Fruit fly (Drosophila melanogaster) whole organism, embryonic: ENCODE data around the gene CG14615.

Experiments used
- CG11560 ChIP-seq: fragments of 200-800 bp; sonication (Bioruptor generic); IDR thresholded peaks from 3 replicates; pipeline ENCODE4 v1.3.6; 2022; ENCODE audit warnings: missing biosample characterization, missing genetic modification characterization
- CG1233 ChIP-seq: fragments of 200-800 bp; sonication (Bioruptor generic); optimal IDR thresholded peaks from 4 replicates; lab custom pipeline; 2018; ENCODE audit warnings: missing biosample characterization, mild to moderate bottlenecking, missing genetic modification characterization
- CG12659 ChIP-seq: fragments of 200-800 bp; sonication (Bioruptor generic); optimal IDR thresholded peaks from 3 replicates; lab custom pipeline; 2017; ENCODE audit warnings: mild to moderate bottlenecking, missing biosample characterization, missing genetic modification reagents, missing genetic modification characterization
- CG12744 ChIP-seq: fragments of 200-800 bp; sonication (Bioruptor generic); optimal IDR thresholded peaks from 2 replicates; lab custom pipeline; 2016; ENCODE audit warnings: missing biosample characterization, missing genetic modification characterization
- CG12942 ChIP-seq: fragments of 200-800 bp; sonication (Bioruptor generic); optimal IDR thresholded peaks from 3 replicates; lab custom pipeline; 2016; ENCODE audit warnings: missing biosample characterization, missing genetic modification characterization
- CG13894 ChIP-seq: fragments of 200-800 bp; sonication (Bioruptor generic); optimal IDR thresholded peaks from 3 replicates; lab custom pipeline; 2018; ENCODE audit warnings: missing biosample characterization, mild to moderate bottlenecking, missing genetic modification characterization, moderate library complexity
- CG14710 ChIP-seq: fragments of 200-800 bp; sonication (Bioruptor generic); optimal IDR thresholded peaks from 3 replicates; lab custom pipeline; 2019; ENCODE audit warnings: missing biosample characterization, mild to moderate bottlenecking, missing genetic modification characterization, moderate library complexity
- CG1603 ChIP-seq: fragments of 200-800 bp; sonication (Bioruptor generic); optimal IDR thresholded peaks from 2 replicates; lab custom pipeline; 2019; ENCODE audit warnings: missing biosample characterization, mild to moderate bottlenecking, missing genetic modification characterization, moderate library complexity
- CG16815 ChIP-seq: fragments of 200-800 bp; sonication (Bioruptor generic); optimal IDR thresholded peaks from 3 replicates; lab custom pipeline; 2017; ENCODE audit warnings: missing biosample characterization, mild to moderate bottlenecking, missing genetic modification characterization
- CG18764 ChIP-seq: fragments of 200-800 bp; sonication (Bioruptor generic); optimal IDR thresholded peaks from 3 replicates; lab custom pipeline; 2016; ENCODE audit warnings: missing biosample characterization, missing genetic modification characterization
- CG2116 ChIP-seq: fragments of 200-800 bp; sonication (Bioruptor generic); optimal IDR thresholded peaks from 3 replicates; lab custom pipeline; 2018; ENCODE audit warnings: missing biosample characterization, mild to moderate bottlenecking, missing genetic modification characterization
- CG2712 ChIP-seq: fragments of 200-800 bp; optimal IDR thresholded peaks from 3 replicates; lab custom pipeline; 2019; ENCODE audit warnings: missing biosample characterization, mild to moderate bottlenecking, missing genetic modification characterization, moderate library complexity
- CG2875 ChIP-seq: fragments of 200-800 bp; sonication (Bioruptor generic); optimal IDR thresholded peaks from 2 replicates; lab custom pipeline; 2017; ENCODE audit warnings: missing biosample characterization, mild to moderate bottlenecking, missing genetic modification characterization, missing genetic modification reagents
- CG2889 ChIP-seq: fragments of 200-800 bp; sonication (Bioruptor generic); IDR thresholded peaks from 3 replicates; pipeline ENCODE4 v1.3.6; 2022; ENCODE audit warnings: missing biosample characterization, missing genetic modification characterization
- CG3995 ChIP-seq: fragments of 200-800 bp; sonication (Bioruptor generic); optimal IDR thresholded peaks from 3 replicates; lab custom pipeline; 2016; ENCODE audit warnings: missing biosample characterization, missing genetic modification characterization
- CG4707 ChIP-seq: fragments of 200-800 bp; sonication (Bioruptor generic); optimal IDR thresholded peaks from 2 replicates; lab custom pipeline; 2018; ENCODE audit warnings: missing biosample characterization, mild to moderate bottlenecking, missing genetic modification characterization, moderate library complexity
- CG4854 ChIP-seq: fragments of 200-800 bp; sonication (Bioruptor generic); optimal IDR thresholded peaks from 2 replicates; lab custom pipeline; 2016; ENCODE audit warnings: missing biosample characterization, missing genetic modification characterization, inconsistent platforms
- CG6791 ChIP-seq: fragments of 200-800 bp; sonication (Bioruptor generic); IDR thresholded peaks from 3 replicates; pipeline ENCODE4 v1.3.6; 2022; ENCODE audit warnings: missing biosample characterization, missing genetic modification characterization; ENCODE audit not compliant: partially characterized antibody
- CG7357 ChIP-seq: fragments of 200-800 bp; sonication (Bioruptor generic); IDR thresholded peaks from 3 replicates; pipeline ENCODE4 v1.3.6; 2022; ENCODE audit warnings: missing biosample characterization, missing genetic modification characterization
- Dll ChIP-seq: fragments of 200-800 bp; sonication (Bioruptor generic); IDR thresholded peaks from 4 replicates; pipeline ENCODE4 v1.3.6; 2022; ENCODE audit warnings: missing biosample characterization, missing genetic modification characterization; ENCODE audit not compliant: partially characterized antibody
- Dp ChIP-seq: fragments of 200-800 bp; sonication (Bioruptor generic); optimal IDR thresholded peaks from 2 replicates; lab custom pipeline; 2018; ENCODE audit warnings: missing biosample characterization, mild to moderate bottlenecking, missing genetic modification characterization, moderate library complexity
- HLHmδ ChIP-seq: fragments of 200-800 bp; sonication (Bioruptor generic); optimal IDR thresholded peaks from 2 replicates; lab custom pipeline; 2018; ENCODE audit warnings: missing biosample characterization, mild to moderate bottlenecking, missing genetic modification characterization, moderate library complexity
- Hr3 ChIP-seq: fragments of 200-800 bp; sonication (Bioruptor generic); optimal IDR thresholded peaks from 3 replicates; lab custom pipeline; 2016; ENCODE audit warnings: missing biosample characterization, missing genetic modification characterization
- NfI ChIP-seq: fragments of 200-800 bp; sonication (Bioruptor generic); optimal IDR thresholded peaks from 3 replicates; lab custom pipeline; 2018; ENCODE audit warnings: missing biosample characterization, mild to moderate bottlenecking, missing genetic modification characterization, moderate library complexity
- Scr ChIP-seq: fragments of 200-800 bp; sonication (Bioruptor generic); IDR thresholded peaks from 2 replicates; pipeline ENCODE4 v1.3.6; 2022; ENCODE audit warnings: missing biosample characterization, missing genetic modification characterization; ENCODE audit not compliant: partially characterized antibody
- Side ChIP-seq: fragments of 200-800 bp; sonication (Bioruptor generic); optimal IDR thresholded peaks from 2 replicates; lab custom pipeline; 2016; ENCODE audit warnings: missing biosample characterization, missing genetic modification characterization
- bbx ChIP-seq: fragments of 200-800 bp; sonication (Bioruptor generic); IDR thresholded peaks from 2 replicates; pipeline ENCODE4 v1.3.6; 2022; ENCODE audit warnings: missing biosample characterization, missing genetic modification characterization; ENCODE audit not compliant: partially characterized antibody
- ems ChIP-seq: fragments of 200-800 bp; sonication (Bioruptor generic); optimal IDR thresholded peaks from 3 replicates; lab custom pipeline; 2016; ENCODE audit warnings: missing biosample characterization, missing genetic modification characterization
- fd3F ChIP-seq: fragments of 200-800 bp; sonication (Bioruptor generic); optimal IDR thresholded peaks from 2 replicates; lab custom pipeline; 2018; ENCODE audit warnings: missing biosample characterization, mild to moderate bottlenecking, missing genetic modification characterization, moderate library complexity
- kni ChIP-seq: fragments of 200-800 bp; sonication (Bioruptor generic); optimal IDR thresholded peaks from 3 replicates; lab custom pipeline; 2017; ENCODE audit warnings: mild to moderate bottlenecking, missing biosample characterization, missing genetic modification reagents, missing genetic modification characterization
- lola ChIP-seq, 3 experiments: fragments of >200 bp in 2 of 3; fragments of 200-800 bp in 1 of 3; sonication (Bioruptor generic) in 1 of 3; optimal IDR thresholded peaks; 2 replicates each; lab custom pipeline; 2017 to 2019; ENCODE audit warnings: missing biosample characterization in 3 of 3, missing genetic modification characterization in 3 of 3, mild to moderate bottlenecking in 1 of 3, moderate library complexity in 1 of 3
- p53 ChIP-seq: fragments of 200-800 bp; sonication (Bioruptor generic); optimal IDR thresholded peaks from 2 replicates; lab custom pipeline; 2016; ENCODE audit warnings: missing biosample characterization, missing genetic modification characterization
- pfk ChIP-seq: fragments of 200-800 bp; sonication (Bioruptor generic); optimal IDR thresholded peaks from 2 replicates; lab custom pipeline; 2018; ENCODE audit warnings: missing biosample characterization, mild to moderate bottlenecking, missing genetic modification characterization, moderate library complexity
- pzg ChIP-seq: fragments of 200-800 bp; sonication (Bioruptor generic); optimal IDR thresholded peaks from 3 replicates; lab custom pipeline; 2018; ENCODE audit warnings: missing biosample characterization, mild to moderate bottlenecking, missing genetic modification characterization, moderate library complexity
- row ChIP-seq: fragments of 200-800 bp; sonication (Bioruptor generic); IDR thresholded peaks from 3 replicates; pipeline ENCODE4 v1.3.6; 2022; ENCODE audit warnings: missing biosample characterization, missing genetic modification characterization
- sim ChIP-seq: fragments of 200-800 bp; sonication (Bioruptor generic); IDR thresholded peaks from 2 replicates; pipeline ENCODE4 v1.3.6; 2022; ENCODE audit warnings: missing biosample characterization, missing genetic modification characterization
- slbo ChIP-seq: fragments of 200-800 bp; sonication (Bioruptor generic); IDR thresholded peaks from 2 replicates; pipeline ENCODE4 v1.3.6; 2022; ENCODE audit warnings: missing biosample characterization, missing genetic modification characterization
- slou ChIP-seq: fragments of 200-800 bp; sonication (Bioruptor generic); optimal IDR thresholded peaks from 3 replicates; lab custom pipeline; 2016; ENCODE audit warnings: missing biosample characterization, missing genetic modification characterization
- sqz ChIP-seq: fragments of 200-800 bp; sonication (Bioruptor generic); optimal IDR thresholded peaks from 3 replicates; lab custom pipeline; 2018; ENCODE audit warnings: missing biosample characterization, mild to moderate bottlenecking, missing genetic modification characterization
- ssp ChIP-seq: fragments of 200-800 bp; sonication (Bioruptor generic); IDR thresholded peaks from 2 replicates; pipeline ENCODE4 v1.3.6; 2022; ENCODE audit warnings: missing biosample characterization, missing genetic modification characterization
- stwl ChIP-seq: fragments of 200-800 bp; sonication (Bioruptor generic); optimal IDR thresholded peaks from 3 replicates; lab custom pipeline; 2018; ENCODE audit warnings: missing biosample characterization, mild to moderate bottlenecking, missing genetic modification characterization, moderate library complexity
- sug ChIP-seq: fragments of 200-800 bp; optimal IDR thresholded peaks from 2 replicates; lab custom pipeline; 2019; ENCODE audit warnings: missing biosample characterization, mild to moderate bottlenecking, missing genetic modification characterization, moderate library complexity
- tll ChIP-seq, 2 experiments: fragments of 200-800 bp in 1 of 2; fragments of >200 bp in 1 of 2; sonication (Bioruptor generic) in 1 of 2; optimal IDR thresholded peaks; 2 replicates each; lab custom pipeline; 2017 to 2019; ENCODE audit warnings: missing biosample characterization in 2 of 2, missing genetic modification characterization in 2 of 2, mild to moderate bottlenecking in 1 of 2, moderate library complexity in 1 of 2
- vfl ChIP-seq: fragments of 200-800 bp; sonication (Bioruptor generic); optimal IDR thresholded peaks from 2 replicates; lab custom pipeline; 2016; ENCODE audit warnings: missing biosample characterization, missing genetic modification characterization
- wor ChIP-seq: fragments of 200-800 bp; sonication (Bioruptor generic); IDR thresholded peaks from 2 replicates; pipeline ENCODE4 v1.3.6; 2022; ENCODE audit warnings: missing biosample characterization, missing genetic modification characterization
- z ChIP-seq: fragments of 200-800 bp; sonication (Bioruptor generic); IDR thresholded peaks from 3 replicates; pipeline ENCODE4 v1.3.6; 2022; ENCODE audit warnings: missing biosample characterization, missing genetic modification characterization
- zen ChIP-seq: fragments of 200-800 bp; sonication (Bioruptor generic); optimal IDR thresholded peaks from 3 replicates; lab custom pipeline; 2018; ENCODE audit warnings: missing biosample characterization, mild to moderate bottlenecking, missing genetic modification characterization, moderate library complexity

CG14615 gene

dm6 chrX:22443954-22444910 lies 5.1 kb downstream of the CG14615 start, which contains the start of gene CG14621 (continued):
- TF ChIP-seq Scr (GFP tag; lab: Robert Waterston, UW) (peak; percentile 47; the same call in 1 of the 2 replicates), vfl (GFP tag; lab: Kevin White, UChicago) (no peak), CG14710 (tag; lab: Kevin White, UChicago) (peak; percentile 24), stwl (peak; percentile 41), pzg (peak; percentile 29), fd3F (no peak), CG2116 (GFP tag; lab: Kevin White, UChicago) (peak; percentile 42), slbo (GFP tag; lab: Robert Waterston, UW) (peak; percentile 42), p53 (GFP tag; lab: Kevin White, UChicago) (no peak), slou (no peak), tll (GFP tag; optimal IDR thresholded peaks at IDR 0.05; lab: Kevin White, UChicago) (no peak), CG2875 (no peak), bbx (GFP tag; lab: Robert Waterston, UW) (0 out of 2 replicates have a peak, but pooled peaks have one; percentile 7), kni (GFP tag; lab: Kevin White, UChicago) (no peak), z (GFP tag; lab: Robert Waterston, UW) (no peak), pfk (peak; percentile 9), Hr3 (no peak), zen (tag; lab: Kevin White, UChicago) (peak; percentile 38), sim (no peak), CG4707 (no peak), CG12744 (GFP tag; lab: Kevin White, UChicago) (no peak), CG16815 (GFP tag; lab: Kevin White, UChicago) (no peak), Side (no peak), sug (tag; lab: Kevin White, UChicago) (no peak), CG2712 (peak; percentile 7), NfI (GFP tag; lab: Kevin White, UChicago) (no peak), CG3995 (GFP tag; lab: Kevin White, UChicago) (no peak), ems (GFP tag; lab: Kevin White, UChicago) (no peak), CG1603 (tag; lab: Kevin White, UChicago) (peak; percentile 91), CG18764 (GFP tag; lab: Kevin White, UChicago) (peak; percentile 51), CG12942 (GFP tag; lab: Kevin White, UChicago) (no peak), sqz (GFP tag; lab: Kevin White, UChicago) (no peak), ssp (GFP tag; lab: Robert Waterston, UW) (peak; percentile 60), CG11560 (tag; lab: Robert Waterston, UW) (no peak), CG1233 (GFP tag; lab: Kevin White, UChicago) (no peak), Dll (0 out of 4 replicates have a peak, but pooled peaks have one; percentile 14), CG2889 (GFP tag; lab: Robert Waterston, UW) (no peak), CG7357 (no peak), row (GFP tag; lab: Robert Waterston, UW) (0 out of 3 replicates have a peak, but pooled peaks have one; percentile 7), CG4854 (GFP tag; lab: Kevin White, UChicago) (no peak), HLHmδ (GFP tag; lab: Kevin White, UChicago) (no peak), Dp (GFP tag; lab: Kevin White, UChicago) (peak; percentile 32), CG13894 (tag; lab: Kevin White, UChicago) (no peak), CG12659 (peak; percentile 16), wor (no peak), CG6791 (GFP tag; lab: Robert Waterston, UW) (0 out of 3 replicates have a peak, but pooled peaks have one; percentile 10), lola (GFP tag; optimal IDR thresholded peaks at IDR 0.05; lab: Kevin White, UChicago) (peak in 1 of 3 experiments; percentile 41)
